Fruit fly (Drosophila melanogaster): ENCODE data around the gene HLH3B.

Gene HLH3B

dm6 chrX:2642484-2643379 is 38.8 kb downstream of the HLH3B start (continued):
- TF ChIP-seq crp (GFP tag; optimal IDR thresholded peaks at IDR 0.05): no peak
- TF ChIP-seq sug (tag; optimal IDR thresholded peaks at IDR 0.05): peak; percentile 53
- peak; percentile 56 for TF ChIP-seq CG6765 (GFP tag; optimal IDR thresholded peaks at IDR 0.05)
- no peak for TF ChIP-seq CG4404 (GFP tag; IDR thresholded peaks at IDR 0.05)
- TF ChIP-seq E2f2 (GFP tag; IDR thresholded peaks at IDR 0.05): peak; percentile 37; the same call in 1 of the 2 replicates
- no peak for TF ChIP-seq gsb-n (tag; optimal IDR thresholded peaks at IDR 0.05)
- TF ChIP-seq H2.0 (GFP tag; IDR thresholded peaks at IDR 0.05): no peak
- 0 out of 2 replicates have a peak, but pooled peaks have one; percentile 41 for TF ChIP-seq unc-4 (GFP tag; IDR thresholded peaks at IDR 0.05; ENCODE audit: partially characterized antibody)
- TF ChIP-seq H15 (GFP tag; IDR thresholded peaks at IDR 0.05): no peak
- no peak for TF ChIP-seq z (GFP tag; IDR thresholded peaks at IDR 0.05)
- no peak for TF ChIP-seq dmrt99B (tag; optimal IDR thresholded peaks at IDR 0.05)
- no peak for TF ChIP-seq CG3407 (GFP tag; optimal IDR thresholded peaks at IDR 0.05)
- no peak for TF ChIP-seq Dek (tag; optimal IDR thresholded peaks at IDR 0.05)
- TF ChIP-seq Rx (GFP tag; IDR thresholded peaks at IDR 0.05): no peak
- peak; percentile 62 for TF ChIP-seq CG8478 (optimal IDR thresholded peaks at IDR 0.05)
- 0 out of 3 replicates have a peak, but pooled peaks have one; percentile 17 for TF ChIP-seq CG16813 (GFP tag; IDR thresholded peaks at IDR 0.05; ENCODE audit: partially characterized antibody)
- no peak for TF ChIP-seq zfh2 (GFP tag; optimal IDR thresholded peaks at IDR 0.05)
- TF ChIP-seq CG11085 (GFP tag; IDR thresholded peaks at IDR 0.05): no peak
- no peak for TF ChIP-seq Dbx (GFP tag; IDR thresholded peaks at IDR 0.05)
- peak; percentile 50 for TF ChIP-seq zf30C (GFP tag; optimal IDR thresholded peaks at IDR 0.05)
- no peak for TF ChIP-seq E2f1 (GFP tag; IDR thresholded peaks at IDR 0.05)
- peak; percentile 36; the same call in 1 of the 4 replicates for TF ChIP-seq Dll (GFP tag; IDR thresholded peaks at IDR 0.05; ENCODE audit: partially characterized antibody)
- TF ChIP-seq CG13296 (GFP tag; optimal IDR thresholded peaks at IDR 0.05): peak; percentile 7
- peak; percentile 94 for TF ChIP-seq Adf1 (GFP tag; IDR thresholded peaks at IDR 0.05)
- no peak for TF ChIP-seq CG30020 (tag; optimal IDR thresholded peaks at IDR 0.05)
- no peak for TF ChIP-seq CG12391 (tag; optimal IDR thresholded peaks at IDR 0.05)
- no peak for TF ChIP-seq tna (GFP tag; IDR thresholded peaks at IDR 0.05; ENCODE audit: partially characterized antibody)
- TF ChIP-seq br (optimal IDR thresholded peaks at IDR 0.05): no peak
- TF ChIP-seq cg (GFP tag; optimal IDR thresholded peaks at IDR 0.05): peak; percentile 89
- TF ChIP-seq Med (GFP tag): peak; percentile 61
- TF ChIP-seq CG7839 (tag; optimal IDR thresholded peaks at IDR 0.05): no peak
- no peak for TF ChIP-seq CG5953 (GFP tag; IDR thresholded peaks at IDR 0.05)
- TF ChIP-seq dati (GFP tag; IDR thresholded peaks at IDR 0.05): no peak
- no peak for TF ChIP-seq esg (GFP tag; conservative IDR thresholded peaks at IDR 0.05)
- no peak for TF ChIP-seq trh (GFP tag; optimal IDR thresholded peaks at IDR 0.05)
- TF ChIP-seq crol (GFP tag; IDR thresholded peaks at IDR 0.05): peak; percentile 75
- TF ChIP-seq CG10267 (tag; optimal IDR thresholded peaks at IDR 0.05): no peak
- TF ChIP-seq BtbVII (GFP tag; optimal IDR thresholded peaks at IDR 0.05): no peak
- no peak for TF ChIP-seq CG2202 (tag; optimal IDR thresholded peaks at IDR 0.05)
- TF ChIP-seq tup (GFP tag; optimal IDR thresholded peaks at IDR 0.05): no peak
- no peak for TF ChIP-seq h (optimal IDR thresholded peaks at IDR 0.05)

- TF ChIP-seq salm (tag; optimal IDR thresholded peaks at IDR 0.05) (no peak), CG17359 (tag; optimal IDR thresholded peaks at IDR 0.05) (no peak), Stat92E (GFP tag; optimal IDR thresholded peaks at IDR 0.05) (no peak), CG4282 (GFP tag; optimal IDR thresholded peaks at IDR 0.05) (no peak), ATbp (GFP tag; optimal IDR thresholded peaks at IDR 0.05) (no peak), CG8924 (tag; optimal IDR thresholded peaks at IDR 0.05) (no peak), H2.0 (GFP tag; IDR thresholded peaks at IDR 0.05) (no peak), CG12219 (GFP tag; optimal IDR thresholded peaks at IDR 0.05) (no peak), rib (GFP tag; IDR thresholded peaks at IDR 0.05) (no peak), ham (GFP tag; IDR thresholded peaks at IDR 0.05) (no peak), CG6272 (GFP tag; IDR thresholded peaks at IDR 0.05) (no peak), Abd-B (GFP tag; optimal IDR thresholded peaks at IDR 0.05) (no peak)
These were observed 42.9 kb downstream of the HLH3B start for dm6 chrX:2638646-2639045.
